Worm (Caenorhabditis elegans) whole organism, young adult: ENCODE results near the gene ddl-2.

Source experiments
- F52B5.7 ChIP-seq: sonication (generic microtip); optimal IDR thresholded peaks from 2 replicates; lab custom pipeline; 2016; ENCODE audit warnings: mild to moderate bottlenecking, missing genetic modification characterization, missing compliant biosample characterization
- F55B11.4 ChIP-seq: sonication (generic microtip); optimal IDR thresholded peaks from 2 replicates; lab custom pipeline; 2016; ENCODE audit warnings: missing compliant biosample characterization, missing genetic modification characterization, borderline replicate concordance; ENCODE audit not compliant: insufficient read depth
- atf-7 ChIP-seq: sonication (generic microtip); optimal IDR thresholded peaks from 2 replicates; lab custom pipeline; 2017; ENCODE audit warnings: mild to moderate bottlenecking, missing genetic modification characterization, missing compliant biosample characterization
- ceh-58 ChIP-seq: fragments of 200-800 bp; sonication (Bioruptor generic); IDR thresholded peaks from 2 replicates; pipeline ENCODE4 v1.3.6; 2022; ENCODE audit warnings: missing genetic modification characterization, missing compliant biosample characterization
- ceh-91 ChIP-seq: fragments of 200-800 bp; sonication (Bioruptor generic); IDR thresholded peaks from 2 replicates; pipeline ENCODE4 v1.3.6; 2022; ENCODE audit warnings: missing genetic modification reagents, missing genetic modification characterization, missing compliant biosample characterization
- him-1 ChIP-seq: sonication (generic microtip); optimal IDR thresholded peaks from 2 replicates; lab custom pipeline; 2016; ENCODE audit warnings: missing genotype, missing genetic modification reagents, missing genetic modification characterization, missing compliant biosample characterization
- madf-6 ChIP-seq: fragments of 200-800 bp; sonication (Bioruptor generic); IDR thresholded peaks from 2 replicates; pipeline ENCODE4 v1.3.6; 2022; ENCODE audit warnings: missing genetic modification reagents, missing genetic modification characterization, missing compliant biosample characterization
- nfya-1 ChIP-seq: sonication (generic microtip); optimal IDR thresholded peaks from 2 replicates; lab custom pipeline; 2017; ENCODE audit warnings: antibody characterized with exemption, missing compliant biosample characterization, missing genetic modification characterization, borderline replicate concordance; ENCODE audit not compliant: insufficient read depth
- nfya-2 ChIP-seq: fragments of 200-800 bp; sonication (Bioruptor generic); IDR thresholded peaks from 2 replicates; pipeline ENCODE4 v1.3.6; 2022; ENCODE audit warnings: missing genetic modification reagents, missing genetic modification characterization, missing compliant biosample characterization
- pha-4 ChIP-seq: fragments of 150-350 bp; sonication (generic microtip); optimal IDR thresholded peaks from 2 replicates; lab custom pipeline; 2014; ENCODE audit warnings: missing biosample characterization, missing genetic modification reagents, missing genetic modification characterization

DNA sequence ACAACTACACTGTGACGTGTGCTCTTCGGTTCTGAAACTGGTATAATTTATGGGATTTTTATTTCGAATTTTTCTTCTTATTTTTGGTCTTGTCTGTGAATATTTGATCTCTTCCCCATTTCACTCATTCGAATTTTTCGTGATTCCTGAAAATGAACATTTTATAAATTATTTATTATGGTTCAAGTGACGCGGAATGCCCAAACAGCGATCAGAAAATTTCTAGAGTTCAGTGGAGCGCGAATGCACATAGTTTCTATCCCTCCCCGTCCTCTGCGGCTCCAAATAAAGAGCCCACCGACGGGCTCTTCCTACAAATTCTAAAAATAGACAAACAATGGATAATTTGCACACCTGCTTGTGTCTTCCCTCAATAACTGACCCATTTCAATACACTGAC is 43.8 kb downstream of the ddl-2 start, which contains the start of gene F54F11.1:
- TF ChIP-seq ceh-91 (GFP tag; lab: Robert Waterston, UW) (no peak), ceh-58 (no peak), F55B11.4 (tag; lab: Kevin White, UChicago) (no peak), nfya-1 (tag; lab: Kevin White, UChicago) (no peak), madf-6 (no peak), nfya-2 (GFP tag; lab: Robert Waterston, UW) (no peak), F52B5.7 (no peak), pha-4 (tag; lab: Kevin White, UChicago) (no peak), him-1 (tag; lab: Kevin White, UChicago) (no peak), atf-7 (tag; lab: Kevin White, UChicago) (no peak)
